Worm (Caenorhabditis elegans) whole organism, midembryonic: ENCODE data around the gene mks-2.

ENCODE experiments used
- cog-1 ChIP-seq: sonication (generic microtip); optimal IDR thresholded peaks from 2 replicates; lab custom pipeline; 2016; ENCODE audit warnings: missing genetic modification characterization, missing compliant biosample characterization
- flt-1 ChIP-seq: fragments of 200-800 bp; sonication (Bioruptor generic); IDR thresholded peaks from 2 replicates; pipeline ENCODE4 v1.3.6; 2022; ENCODE audit warnings: missing genetic modification characterization, missing compliant biosample characterization
- med-1 ChIP-seq: sonication (generic microtip); optimal IDR thresholded peaks from 2 replicates; lab custom pipeline; 2017; ENCODE audit warnings: missing genetic modification characterization, mild to moderate bottlenecking, missing compliant biosample characterization, antibody characterized with exemption, missing genetic modification reagents; ENCODE audit not compliant: insufficient read depth
- ztf-23 ChIP-seq: fragments of 200-800 bp; sonication (Bioruptor generic); IDR thresholded peaks from 2 replicates; pipeline ENCODE4 v1.3.6; 2022; ENCODE audit warnings: missing genetic modification reagents, missing genetic modification characterization, missing compliant biosample characterization
- ztf-29 ChIP-seq: fragments of 200-800 bp; sonication (Bioruptor generic); IDR thresholded peaks from 2 replicates; pipeline ENCODE4 v1.3.6; 2022; ENCODE audit warnings: missing genetic modification reagents, missing genetic modification characterization, missing compliant biosample characterization

- no peak for TF ChIP-seq ztf-29 (GFP tag; lab: Robert Waterston, UW)
- TF ChIP-seq cog-1 (tag; lab: Kevin White, UChicago): no peak
- TF ChIP-seq flt-1 (GFP tag; lab: Robert Waterston, UW): no peak
- no peak for TF ChIP-seq ztf-23 (GFP tag; lab: Robert Waterston, UW)
- TF ChIP-seq med-1 (GFP tag; lab: Kevin White, UChicago): no peak
Measured at ce11 chrII:6169156-6169555, 50.1 kb downstream of the mks-2 start, which contains the start of gene hst-3.1.
